Worm (Caenorhabditis elegans) whole organism, early embryonic: ENCODE data around the gene F32A11.1.

ENCODE experiments used
- B0310.2 ChIP-seq: sonication (generic microtip); optimal IDR thresholded peaks from 2 replicates; lab custom pipeline; 2016; ENCODE audit warnings: mild to moderate bottlenecking, missing genetic modification characterization, missing compliant biosample characterization
- F13C5.2 ChIP-seq: sonication (generic microtip); optimal IDR thresholded peaks from 2 replicates; lab custom pipeline; 2017; ENCODE audit warnings: mild to moderate bottlenecking, missing genetic modification characterization, inconsistent platforms, missing compliant biosample characterization
- aly-1 ChIP-seq: sonication (generic microtip); optimal IDR thresholded peaks from 2 replicates; lab custom pipeline; 2016; ENCODE audit warnings: missing genetic modification characterization, missing compliant biosample characterization
- ama-1 ChIP-seq: fragments of 150-350 bp; optimal IDR thresholded peaks from 2 replicates; lab custom pipeline; 2014
- ceh-13 ChIP-seq: fragments of 200-800 bp; sonication (Bioruptor generic); optimal IDR thresholded peaks from 2 replicates; lab custom pipeline; 2018; ENCODE audit warnings: mild to moderate bottlenecking, missing genetic modification characterization, missing compliant biosample characterization
- ceh-36 ChIP-seq: sonication (generic microtip); optimal IDR thresholded peaks from 2 replicates; lab custom pipeline; 2016; ENCODE audit warnings: missing genetic modification characterization, inconsistent platforms, missing compliant biosample characterization
- ets-7 ChIP-seq: sonication (generic microtip); optimal IDR thresholded peaks from 2 replicates; lab custom pipeline; 2016; ENCODE audit warnings: missing genotype, missing genetic modification characterization, missing compliant biosample characterization
- flt-1 ChIP-seq: fragments of 200-800 bp; sonication (Bioruptor generic); IDR thresholded peaks from 2 replicates; pipeline ENCODE4 v1.3.6; 2022; ENCODE audit warnings: missing genetic modification characterization, missing compliant biosample characterization
- hmbx-1 ChIP-seq: sonication (generic microtip); optimal IDR thresholded peaks from 2 replicates; lab custom pipeline; 2016; ENCODE audit warnings: mild to moderate bottlenecking, missing genetic modification characterization, missing compliant biosample characterization
- hmg-4 ChIP-seq: fragments of 200-800 bp; sonication (Bioruptor generic); optimal IDR thresholded peaks from 2 replicates; lab custom pipeline; 2018; ENCODE audit warnings: mild to moderate bottlenecking, missing genetic modification characterization, missing compliant biosample characterization
- hnd-1 ChIP-seq: sonication (generic microtip); optimal IDR thresholded peaks from 2 replicates; lab custom pipeline; 2016; ENCODE audit warnings: missing genetic modification characterization, missing compliant biosample characterization
- pes-1 ChIP-seq: fragments of 200-800 bp; sonication (Bioruptor generic); IDR thresholded peaks from 2 replicates; pipeline ENCODE4 v1.3.6; 2022; ENCODE audit warnings: missing genetic modification reagents, missing genetic modification characterization, missing compliant biosample characterization
- scrt-1 ChIP-seq: fragments of 200-800 bp; sonication (Bioruptor generic); IDR thresholded peaks from 2 replicates; pipeline ENCODE4 v1.3.6; 2022; ENCODE audit warnings: missing genetic modification characterization, missing compliant biosample characterization
- sea-1 ChIP-seq: fragments of 200-800 bp; sonication (Bioruptor generic); conservative IDR thresholded peaks from 2 replicates; pipeline ENCODE4 v1.3.6; 2022; ENCODE audit warnings: missing genetic modification characterization, missing compliant biosample characterization
- tbx-11 ChIP-seq: fragments of 200-800 bp; sonication (Bioruptor generic); IDR thresholded peaks from 2 replicates; pipeline ENCODE4 v1.3.6; 2022; ENCODE audit warnings: missing genetic modification characterization, missing compliant biosample characterization
- tbx-37 ChIP-seq: fragments of 200-800 bp; sonication (Bioruptor generic); conservative IDR thresholded peaks from 2 replicates; pipeline ENCODE4 v1.3.6; 2022; ENCODE audit warnings: missing genetic modification reagents, missing genetic modification characterization, missing compliant biosample characterization
- tra-4 ChIP-seq: sonication (generic microtip); optimal IDR thresholded peaks from 2 replicates; lab custom pipeline; 2017; ENCODE audit warnings: missing genetic modification characterization, missing compliant biosample characterization

Gene F32A11.1

DNA sequence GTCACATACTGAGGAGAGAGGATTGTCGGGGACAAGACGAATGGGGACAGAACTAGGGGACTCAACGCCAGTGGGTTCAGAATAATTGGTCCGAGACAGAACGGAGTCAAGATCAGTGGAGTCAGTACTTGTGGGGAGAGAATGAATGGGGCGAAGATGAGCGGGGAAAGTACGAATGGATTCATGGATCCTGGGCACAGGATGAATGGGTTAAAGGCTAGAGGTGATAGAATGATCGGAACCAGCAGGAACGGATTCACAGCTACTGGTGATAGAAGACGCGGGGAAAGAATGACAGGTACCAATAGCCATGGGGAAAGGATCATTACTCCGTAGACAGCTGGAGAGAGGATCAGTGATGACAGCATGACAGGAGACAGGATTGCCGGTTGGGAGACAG, 17.6 kb upstream of the F32A11.1 start:
- TF ChIP-seq tbx-37 (GFP tag; lab: Robert Waterston, UW) (no peak), hmg-4 (GFP tag; lab: Kevin White, UChicago) (no peak)

DNA sequence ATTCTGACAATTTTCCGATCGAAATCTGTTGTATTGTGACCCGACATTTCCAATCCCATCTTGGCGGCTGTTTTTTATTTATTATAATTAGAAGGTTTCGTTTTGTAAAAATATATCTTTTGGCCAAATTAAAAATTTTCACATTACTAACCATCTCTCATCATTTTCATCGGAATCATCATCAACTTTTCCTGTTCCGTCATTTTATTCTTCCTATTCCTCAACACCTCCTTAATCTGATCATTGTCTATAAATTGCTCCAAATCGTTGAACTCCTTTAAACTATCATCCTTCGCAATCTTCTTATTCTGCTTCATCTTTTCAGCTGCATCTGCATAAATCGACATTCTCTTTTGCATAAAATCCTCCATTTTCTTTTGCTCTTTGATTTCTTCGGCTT, 14.8 kb upstream of the F32A11.1 start:
- TF ChIP-seq tbx-11 (GFP tag; lab: Robert Waterston, UW) (no peak), ama-1 (lab: Kevin White, UChicago) (no peak), tbx-37 (GFP tag; lab: Robert Waterston, UW) (no peak), hmg-4 (GFP tag; lab: Kevin White, UChicago) (no peak), ceh-13 (GFP tag; lab: Kevin White, UChicago) (no peak), hmbx-1 (tag; lab: Kevin White, UChicago) (no peak), ceh-36 (no peak), sea-1 (GFP tag; lab: Robert Waterston, UW) (no peak), tra-4 (tag; lab: Kevin White, UChicago) (no peak), F13C5.2 (tag; lab: Kevin White, UChicago) (no peak), B0310.2 (tag; lab: Kevin White, UChicago) (no peak), aly-1 (tag; lab: Kevin White, UChicago) (no peak), scrt-1 (GFP tag; lab: Robert Waterston, UW) (no peak), flt-1 (GFP tag; lab: Robert Waterston, UW) (no peak), pes-1 (no peak), hnd-1 (no peak), ets-7 (tag; lab: Kevin White, UChicago) (no peak)

DNA sequence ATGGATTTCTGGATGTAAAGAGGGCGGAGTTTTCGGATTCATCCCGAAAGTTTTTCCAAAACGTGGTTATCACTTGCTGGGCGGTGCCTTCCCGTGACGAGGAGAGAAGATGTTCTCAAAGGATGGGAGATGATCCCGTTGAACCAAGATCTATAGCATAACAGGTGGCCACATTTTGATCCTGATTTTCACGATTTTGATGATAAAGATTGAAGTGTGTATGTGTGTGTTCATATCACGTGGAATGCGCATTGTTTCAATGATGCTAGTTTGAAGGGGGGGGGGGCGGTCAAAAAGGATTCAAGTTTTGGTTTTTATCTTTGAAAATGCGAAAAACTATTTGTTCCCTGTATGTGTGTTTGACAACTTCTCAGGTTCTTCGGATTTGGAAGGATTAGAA, 11.9 kb upstream of the F32A11.1 start, which contains the start of gene mltn-1:
Gene mltn-1, minus strand, starts transcription at position 22 of the 400 bp plus-strand sequence.
- TF ChIP-seq flt-1 (GFP tag; lab: Robert Waterston, UW) = no peak
- TF ChIP-seq ceh-36 = no peak
- no peak for TF ChIP-seq ceh-13 (GFP tag; lab: Kevin White, UChicago)
- no peak for TF ChIP-seq scrt-1 (GFP tag; lab: Robert Waterston, UW)
- no peak for TF ChIP-seq aly-1 (tag; lab: Kevin White, UChicago)
- TF ChIP-seq tbx-37 (GFP tag; lab: Robert Waterston, UW) = no peak
- TF ChIP-seq F13C5.2 (tag; lab: Kevin White, UChicago) = no peak
- TF ChIP-seq ets-7 (tag; lab: Kevin White, UChicago) = no peak
- no peak for TF ChIP-seq tra-4 (tag; lab: Kevin White, UChicago)
- no peak for TF ChIP-seq ama-1 (lab: Kevin White, UChicago)
- no peak for TF ChIP-seq B0310.2 (tag; lab: Kevin White, UChicago)
- no peak for TF ChIP-seq pes-1
- TF ChIP-seq tbx-11 (GFP tag; lab: Robert Waterston, UW) = no peak
- TF ChIP-seq hnd-1 = no peak
- no peak for TF ChIP-seq sea-1 (GFP tag; lab: Robert Waterston, UW)

DNA sequence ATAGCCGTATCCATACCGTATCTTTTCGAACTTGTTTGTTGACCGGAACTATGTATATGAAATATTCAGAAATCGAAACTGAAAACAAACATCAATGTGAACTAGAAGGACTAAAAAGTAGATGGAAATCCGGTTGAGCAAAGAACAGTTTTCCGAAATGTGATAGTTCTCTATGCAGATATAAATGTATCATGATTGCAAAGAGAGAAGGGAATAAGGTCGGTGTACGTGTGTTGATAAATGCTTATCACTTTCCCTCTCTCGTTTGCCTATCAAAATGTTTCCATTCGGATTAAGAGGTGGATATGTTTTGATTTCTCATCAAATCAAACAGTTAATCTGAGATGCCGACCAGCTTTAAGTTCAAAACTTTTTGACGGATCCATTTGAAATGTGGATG, 8.9 kb upstream of the F32A11.1 start:
- TF ChIP-seq ceh-36 (no peak), tbx-11 (GFP tag; lab: Robert Waterston, UW) (no peak), sea-1 (GFP tag; lab: Robert Waterston, UW) (no peak), hmbx-1 (tag; lab: Kevin White, UChicago) (no peak), scrt-1 (GFP tag; lab: Robert Waterston, UW) (no peak), aly-1 (tag; lab: Kevin White, UChicago) (no peak), ets-7 (tag; lab: Kevin White, UChicago) (no peak), tra-4 (tag; lab: Kevin White, UChicago) (no peak), hmg-4 (GFP tag; lab: Kevin White, UChicago) (no peak), B0310.2 (tag; lab: Kevin White, UChicago) (no peak), ama-1 (lab: Kevin White, UChicago) (no peak), F13C5.2 (tag; lab: Kevin White, UChicago) (no peak), tbx-37 (GFP tag; lab: Robert Waterston, UW) (no peak), pes-1 (no peak), hnd-1 (no peak), ceh-13 (GFP tag; lab: Kevin White, UChicago) (no peak), flt-1 (GFP tag; lab: Robert Waterston, UW) (no peak)

DNA sequence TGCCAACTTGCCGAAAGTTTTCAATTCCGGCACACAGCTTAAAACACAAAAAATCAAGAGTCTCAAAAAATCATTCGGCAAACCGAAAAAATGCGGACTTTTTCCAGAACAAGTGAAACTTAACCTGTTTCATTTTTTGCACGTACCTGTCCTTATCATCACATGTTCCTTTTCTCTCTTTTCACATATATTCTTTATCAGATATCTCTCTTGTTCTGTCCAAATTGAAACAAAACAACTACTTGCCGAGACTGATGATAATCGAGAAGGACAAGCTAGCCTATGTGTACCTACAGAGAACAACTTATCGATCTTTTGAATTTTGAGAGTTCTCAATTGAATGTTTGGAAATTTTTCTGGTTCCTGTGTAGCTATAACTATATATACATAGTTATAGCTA, 7.2 kb upstream of the F32A11.1 start:
- TF ChIP-seq ets-7 (tag; lab: Kevin White, UChicago) = no peak
- no peak for TF ChIP-seq scrt-1 (GFP tag; lab: Robert Waterston, UW)
- no peak for TF ChIP-seq ceh-13 (GFP tag; lab: Kevin White, UChicago)

DNA sequence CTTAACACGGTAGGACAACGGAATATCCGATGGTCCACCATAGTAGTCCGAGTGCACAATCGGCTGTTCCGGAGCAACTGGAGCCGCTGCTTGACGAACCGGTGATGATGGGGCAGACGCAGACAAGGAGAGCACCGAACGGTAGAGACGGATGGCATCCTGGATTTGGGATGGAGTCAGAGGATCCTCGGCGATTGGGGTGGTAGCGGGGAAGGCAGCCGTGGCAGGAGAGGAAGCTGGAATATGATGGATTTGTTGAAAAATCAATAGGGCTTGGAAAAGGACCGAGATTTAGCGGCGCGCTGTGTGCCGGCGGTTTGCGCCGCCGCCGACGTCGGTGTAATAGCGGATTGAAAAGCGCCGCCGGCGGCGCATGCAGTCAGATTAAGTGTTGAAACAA, 4.7 kb upstream of the F32A11.1 start:
- no peak for TF ChIP-seq F13C5.2 (tag; lab: Kevin White, UChicago)
- TF ChIP-seq ceh-13 (GFP tag; lab: Kevin White, UChicago) = no peak
- TF ChIP-seq ets-7 (tag; lab: Kevin White, UChicago) = no peak
- no peak for TF ChIP-seq aly-1 (tag; lab: Kevin White, UChicago)
- no peak for TF ChIP-seq hmbx-1 (tag; lab: Kevin White, UChicago)
- TF ChIP-seq B0310.2 (tag; lab: Kevin White, UChicago) = no peak
- no peak for TF ChIP-seq scrt-1 (GFP tag; lab: Robert Waterston, UW)
- TF ChIP-seq sea-1 (GFP tag; lab: Robert Waterston, UW) = no peak
- TF ChIP-seq hnd-1 = no peak
- no peak for TF ChIP-seq tra-4 (tag; lab: Kevin White, UChicago)
- no peak for TF ChIP-seq tbx-11 (GFP tag; lab: Robert Waterston, UW)
- no peak for TF ChIP-seq pes-1
- TF ChIP-seq ama-1 (lab: Kevin White, UChicago) = no peak

DNA sequence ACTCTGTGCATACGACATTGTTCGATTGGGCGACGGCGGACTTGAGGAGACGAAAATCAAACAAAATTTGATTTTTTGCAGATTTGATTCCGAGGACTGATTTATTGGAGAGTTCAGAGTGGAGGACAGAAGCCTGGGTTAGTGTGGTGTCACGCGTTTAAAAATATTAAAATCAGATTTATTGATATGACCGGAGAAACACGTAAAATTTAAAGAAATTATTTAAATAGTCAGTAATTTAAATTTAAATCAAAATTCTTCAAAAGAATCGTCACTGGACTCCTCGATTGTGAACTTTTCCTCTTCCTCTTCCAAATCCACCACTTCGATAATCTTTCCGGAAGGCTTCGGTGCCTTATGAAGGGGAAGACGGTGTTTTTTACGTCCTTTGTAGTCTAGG, 3.8 kb upstream of the F32A11.1 start, which contains the start of gene spe-18:
Gene spe-18, minus strand, starts transcription at position 101 of the 400 bp plus-strand sequence.
- TF ChIP-seq flt-1 (GFP tag; lab: Robert Waterston, UW) (no peak), B0310.2 (tag; lab: Kevin White, UChicago) (no peak), ceh-36 (no peak), aly-1 (tag; lab: Kevin White, UChicago) (no peak), sea-1 (GFP tag; lab: Robert Waterston, UW) (no peak), F13C5.2 (tag; lab: Kevin White, UChicago) (no peak), tra-4 (tag; lab: Kevin White, UChicago) (no peak), pes-1 (no peak), hmbx-1 (tag; lab: Kevin White, UChicago) (no peak), tbx-11 (GFP tag; lab: Robert Waterston, UW) (no peak), ets-7 (tag; lab: Kevin White, UChicago) (no peak), hmg-4 (GFP tag; lab: Kevin White, UChicago) (no peak), ama-1 (lab: Kevin White, UChicago) (no peak), scrt-1 (GFP tag; lab: Robert Waterston, UW) (no peak), tbx-37 (GFP tag; lab: Robert Waterston, UW) (no peak), hnd-1 (no peak), ceh-13 (GFP tag; lab: Kevin White, UChicago) (no peak)
